Fruit fly (Drosophila melanogaster) whole organism, embryonic: ENCODE data around the gene CG7423.

Experiments
- Ada2b ChIP-seq: fragments of 200-800 bp; sonication (Bioruptor generic); IDR thresholded peaks from 2 replicates; pipeline ENCODE4 v1.3.6; 2022; ENCODE audit warnings: missing biosample characterization, missing genetic modification characterization
- Antp ChIP-seq: fragments of 200-800 bp; sonication (Bioruptor generic); optimal IDR thresholded peaks from 3 replicates; lab custom pipeline; 2016; ENCODE audit warnings: missing biosample characterization, missing genetic modification characterization
- Asciz ChIP-seq: fragments of 200-800 bp; sonication (Bioruptor generic); optimal IDR thresholded peaks from 2 replicates; lab custom pipeline; 2017; ENCODE audit warnings: missing biosample characterization, mild to moderate bottlenecking, missing genetic modification characterization, missing genetic modification reagents
- CG10959 ChIP-seq: fragments of 200-800 bp; sonication (Bioruptor generic); IDR thresholded peaks from 2 replicates; pipeline ENCODE4 v1.3.6; 2022; ENCODE audit warnings: missing biosample characterization, missing genetic modification characterization
- CG10979 ChIP-seq: fragments of 200-800 bp; sonication (Bioruptor generic); optimal IDR thresholded peaks from 2 replicates; lab custom pipeline; 2018; ENCODE audit warnings: missing biosample characterization, mild to moderate bottlenecking, missing genetic modification characterization, moderate library complexity
- CG12942 ChIP-seq: fragments of 200-800 bp; sonication (Bioruptor generic); optimal IDR thresholded peaks from 3 replicates; lab custom pipeline; 2016; ENCODE audit warnings: missing biosample characterization, missing genetic modification characterization
- CG13296 ChIP-seq: fragments of 200-800 bp; sonication (Bioruptor generic); optimal IDR thresholded peaks from 3 replicates; lab custom pipeline; 2018; ENCODE audit warnings: missing biosample characterization, mild to moderate bottlenecking, missing genetic modification characterization
- CG13624 ChIP-seq: fragments of 200-800 bp; sonication (Bioruptor generic); optimal IDR thresholded peaks from 2 replicates; lab custom pipeline; 2016; ENCODE audit warnings: missing biosample characterization, missing genetic modification characterization
- CG14050 ChIP-seq: fragments of 200-800 bp; sonication (Bioruptor generic); IDR thresholded peaks from 3 replicates; pipeline ENCODE4 v1.3.6; 2022; ENCODE audit warnings: missing biosample characterization, missing genetic modification characterization
- CG15601 ChIP-seq: fragments of 200-800 bp; sonication (Bioruptor generic); optimal IDR thresholded peaks from 3 replicates; lab custom pipeline; 2019; ENCODE audit warnings: missing biosample characterization, mild to moderate bottlenecking, missing genetic modification characterization, moderate library complexity
- CG15696 ChIP-seq: fragments of 200-800 bp; sonication (Bioruptor generic); optimal IDR thresholded peaks from 2 replicates; lab custom pipeline; 2019; ENCODE audit warnings: missing biosample characterization, mild to moderate bottlenecking, missing genetic modification characterization, moderate library complexity
- CG17361 ChIP-seq: fragments of 200-800 bp; sonication (Bioruptor generic); IDR thresholded peaks from 3 replicates; pipeline ENCODE4 v1.3.6; 2022; ENCODE audit warnings: missing biosample characterization, missing genetic modification characterization
- CG17829 ChIP-seq: fragments of 200-800 bp; optimal IDR thresholded peaks from 2 replicates; lab custom pipeline; 2019; ENCODE audit warnings: missing biosample characterization, mild to moderate bottlenecking, missing genetic modification characterization, moderate library complexity
- CG2889 ChIP-seq: fragments of 200-800 bp; sonication (Bioruptor generic); IDR thresholded peaks from 3 replicates; pipeline ENCODE4 v1.3.6; 2022; ENCODE audit warnings: missing biosample characterization, missing genetic modification characterization
- CG3065 ChIP-seq: fragments of 200-800 bp; sonication (Bioruptor generic); optimal IDR thresholded peaks from 2 replicates; lab custom pipeline; 2016; ENCODE audit warnings: missing biosample characterization, missing genetic modification characterization
- CG4360 ChIP-seq: fragments of 200-800 bp; sonication (Bioruptor generic); IDR thresholded peaks from 2 replicates; pipeline ENCODE4 v1.3.6; 2022; ENCODE audit warnings: missing biosample characterization, missing genetic modification characterization
- CG43689 ChIP-seq: fragments of 200-800 bp; sonication (Bioruptor generic); IDR thresholded peaks from 2 replicates; pipeline ENCODE4 v1.3.6; 2022; ENCODE audit warnings: missing biosample characterization, missing genetic modification characterization
- CG5180 ChIP-seq: fragments of 200-800 bp; sonication (Bioruptor generic); optimal IDR thresholded peaks from 3 replicates; lab custom pipeline; 2017; ENCODE audit warnings: missing biosample characterization, missing genetic modification characterization, mild to moderate bottlenecking, moderate library complexity, missing genetic modification reagents
- CG6765 ChIP-seq: fragments of 200-800 bp; sonication (Bioruptor generic); optimal IDR thresholded peaks from 3 replicates; lab custom pipeline; 2017; ENCODE audit warnings: missing biosample characterization, mild to moderate bottlenecking, missing genetic modification characterization
- CG7372 ChIP-seq: fragments of 200-800 bp; sonication (Bioruptor generic); IDR thresholded peaks from 2 replicates; pipeline ENCODE4 v1.3.6; 2022; ENCODE audit warnings: missing biosample characterization, missing genetic modification characterization
- CG7745 ChIP-seq: fragments of 200-800 bp; sonication (Bioruptor generic); optimal IDR thresholded peaks from 2 replicates; lab custom pipeline; 2018; ENCODE audit warnings: missing biosample characterization, mild to moderate bottlenecking, missing genetic modification characterization, moderate library complexity
- CG8478 ChIP-seq: fragments of >200 bp; optimal IDR thresholded peaks from 2 replicates; lab custom pipeline; 2018
- CkIIα-i1 ChIP-seq: fragments of 200-800 bp; sonication (Bioruptor generic); IDR thresholded peaks from 2 replicates; pipeline ENCODE4 v1.3.6; 2022; ENCODE audit warnings: missing biosample characterization, missing genetic modification characterization
- Dp ChIP-seq: fragments of 200-800 bp; sonication (Bioruptor generic); optimal IDR thresholded peaks from 2 replicates; lab custom pipeline; 2018; ENCODE audit warnings: missing biosample characterization, mild to moderate bottlenecking, missing genetic modification characterization, moderate library complexity
- Ets65A ChIP-seq: fragments of 200-800 bp; sonication (Bioruptor generic); peaks from one replicate; lab custom pipeline; 2016; ENCODE audit warnings: missing biosample characterization, missing genetic modification characterization
- Gug ChIP-seq: fragments of 200-800 bp; sonication (Bioruptor generic); IDR thresholded peaks from 4 replicates; pipeline ENCODE4 v1.3.6; 2022; ENCODE audit warnings: missing biosample characterization, missing genetic modification characterization
- H15 ChIP-seq: fragments of 200-800 bp; sonication (Bioruptor generic); IDR thresholded peaks from 3 replicates; pipeline ENCODE4 v1.3.6; 2022; ENCODE audit warnings: missing biosample characterization, missing genetic modification characterization
- HHEX ChIP-seq: fragments of 200-800 bp; sonication (Bioruptor generic); optimal IDR thresholded peaks from 3 replicates; lab custom pipeline; 2017; ENCODE audit warnings: missing biosample characterization, mild to moderate bottlenecking, missing genetic modification characterization, missing genetic modification reagents
- Hand ChIP-seq: fragments of 200-800 bp; sonication (Bioruptor generic); optimal IDR thresholded peaks from 2 replicates; lab custom pipeline; 2017; ENCODE audit warnings: mild to moderate bottlenecking, missing biosample characterization, missing genetic modification reagents, missing genetic modification characterization
- Oli ChIP-seq: fragments of 200-800 bp; sonication (Bioruptor generic); optimal IDR thresholded peaks from 2 replicates; lab custom pipeline; 2018; ENCODE audit warnings: missing biosample characterization, mild to moderate bottlenecking, missing genetic modification characterization, moderate library complexity
- Pdp1 ChIP-seq, 2 experiments: fragments of 200-800 bp; sonication (Bioruptor generic); optimal IDR thresholded peaks; 3 replicates each; lab custom pipeline; 2016; ENCODE audit warnings: missing biosample characterization in 2 of 2, missing genetic modification characterization in 2 of 2, mild to moderate bottlenecking in 1 of 2, moderate library complexity in 1 of 2
- Sin3A ChIP-seq: fragments of >200 bp; optimal IDR thresholded peaks from 2 replicates; lab custom pipeline; 2018
- Stat92E ChIP-seq, 3 experiments: fragments of >200 bp in 2 of 3; fragments of 200-800 bp in 1 of 3; sonication (Bioruptor generic) in 1 of 3; optimal IDR thresholded peaks; 2 replicates each; lab custom pipeline; 2017 to 2019; ENCODE audit warnings: missing biosample characterization in 3 of 3, missing genetic modification characterization in 3 of 3, mild to moderate bottlenecking in 1 of 3, moderate library complexity in 1 of 3
- Xbp1 ChIP-seq: fragments of 200-800 bp; sonication (Bioruptor generic); optimal IDR thresholded peaks from 3 replicates; lab custom pipeline; 2016; ENCODE audit warnings: missing biosample characterization, mild to moderate bottlenecking, missing genetic modification characterization
- YL-1 ChIP-seq: fragments of 200-800 bp; sonication (Bioruptor generic); optimal IDR thresholded peaks from 3 replicates; lab custom pipeline; 2017; ENCODE audit warnings: missing biosample characterization, mild to moderate bottlenecking, missing genetic modification characterization
- ab ChIP-seq: fragments of 200-800 bp; sonication (Bioruptor generic); optimal IDR thresholded peaks from 2 replicates; lab custom pipeline; 2016; ENCODE audit warnings: missing biosample characterization, missing genetic modification characterization
- bab2 ChIP-seq: fragments of 200-800 bp; sonication (Bioruptor generic); optimal IDR thresholded peaks from 2 replicates; lab custom pipeline; 2016; ENCODE audit warnings: missing biosample characterization, missing genetic modification characterization
- chinmo ChIP-seq: fragments of 200-800 bp; sonication (Bioruptor generic); IDR thresholded peaks from 4 replicates; pipeline ENCODE4 v1.3.6; 2022; ENCODE audit warnings: missing biosample characterization, missing genetic modification characterization; ENCODE audit not compliant: partially characterized antibody
- dan ChIP-seq: fragments of 200-800 bp; sonication (Bioruptor generic); IDR thresholded peaks from 2 replicates; pipeline ENCODE4 v1.3.6; 2022; ENCODE audit warnings: missing biosample characterization, missing genetic modification characterization
- dpn ChIP-seq, 2 experiments: fragments of 200-800 bp; sonication (Bioruptor generic); optimal IDR thresholded peaks; 3 replicates each; lab custom pipeline; 2016; ENCODE audit warnings: missing biosample characterization in 2 of 2, missing genetic modification characterization in 2 of 2
- esg ChIP-seq: fragments of 200-800 bp; sonication (Bioruptor generic); conservative IDR thresholded peaks from 2 replicates; pipeline ENCODE4 v1.3.6; 2022; ENCODE audit warnings: missing biosample characterization, missing genetic modification characterization
- ken ChIP-seq: fragments of 200-800 bp; sonication (Bioruptor generic); IDR thresholded peaks from 3 replicates; pipeline ENCODE4 v1.3.6; 2022; ENCODE audit warnings: missing biosample characterization, missing genetic modification characterization
- luna ChIP-seq: fragments of 200-800 bp; sonication (Bioruptor generic); optimal IDR thresholded peaks from 2 replicates; lab custom pipeline; 2016; ENCODE audit warnings: missing biosample characterization, missing genetic modification characterization
- repo ChIP-seq: fragments of 200-800 bp; sonication (Bioruptor generic); optimal IDR thresholded peaks from 2 replicates; lab custom pipeline; 2016; ENCODE audit warnings: missing biosample characterization, missing genetic modification characterization
- ssp ChIP-seq: fragments of 200-800 bp; sonication (Bioruptor generic); IDR thresholded peaks from 2 replicates; pipeline ENCODE4 v1.3.6; 2022; ENCODE audit warnings: missing biosample characterization, missing genetic modification characterization
- stc ChIP-seq: fragments of 200-800 bp; sonication (Bioruptor generic); IDR thresholded peaks from 2 replicates; pipeline ENCODE4 v1.3.6; 2022; ENCODE audit warnings: missing biosample characterization, missing genetic modification characterization
- unpg ChIP-seq: fragments of 200-800 bp; sonication (Bioruptor generic); optimal IDR thresholded peaks from 3 replicates; lab custom pipeline; 2018; ENCODE audit warnings: missing biosample characterization, mild to moderate bottlenecking, missing genetic modification characterization, moderate library complexity
- vnd ChIP-seq: fragments of 200-800 bp; sonication (Bioruptor generic); IDR thresholded peaks from 3 replicates; pipeline ENCODE4 v1.3.6; 2022; ENCODE audit warnings: missing biosample characterization, missing genetic modification characterization; ENCODE audit not compliant: partially characterized antibody
- zen ChIP-seq: fragments of 200-800 bp; sonication (Bioruptor generic); optimal IDR thresholded peaks from 3 replicates; lab custom pipeline; 2018; ENCODE audit warnings: missing biosample characterization, mild to moderate bottlenecking, missing genetic modification characterization, moderate library complexity
- zen2 ChIP-seq: fragments of 200-800 bp; sonication (Bioruptor generic); IDR thresholded peaks from 3 replicates; pipeline ENCODE4 v1.3.6; 2022; ENCODE audit warnings: missing biosample characterization, missing genetic modification characterization; ENCODE audit not compliant: partially characterized antibody

CG7423 gene

DNA sequence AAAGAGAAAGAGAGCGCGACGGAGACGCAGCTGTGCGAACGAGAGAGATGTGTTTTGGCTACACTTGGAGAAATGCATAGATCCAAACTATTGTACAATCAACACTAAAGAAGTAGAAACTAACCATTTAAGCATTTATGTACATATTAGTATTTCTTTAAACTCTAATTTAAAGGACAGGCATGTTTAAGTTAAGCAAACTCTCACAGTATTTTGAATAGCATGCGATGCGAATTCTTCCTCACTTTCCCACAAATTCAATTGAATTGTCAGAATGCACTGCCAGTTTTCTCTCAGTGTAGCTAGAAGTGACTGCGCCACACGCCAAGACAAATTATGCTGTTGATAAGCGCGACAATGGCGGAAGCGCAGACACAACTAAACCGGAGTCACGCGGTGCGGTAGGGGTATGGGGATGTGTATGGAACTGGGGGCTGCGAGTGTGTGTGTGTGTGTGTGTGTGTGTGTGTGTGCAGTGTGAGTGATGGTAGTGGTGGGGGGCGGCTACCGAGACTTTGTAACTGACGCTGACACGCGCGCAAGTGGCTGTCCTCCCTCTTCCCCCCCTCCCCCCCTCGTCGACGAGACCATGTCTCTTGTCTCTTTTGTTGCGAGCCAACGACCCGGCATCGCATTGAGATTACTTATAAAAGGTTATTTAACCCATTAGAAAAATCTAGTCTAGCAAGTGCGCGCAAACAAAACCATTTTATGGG lies 23.9 kb upstream of the CG7423 start (continued):
- TF ChIP-seq CG5180, result peak; percentile 8
- TF ChIP-seq zen2 (GFP tag; lab: Robert Waterston, UW), result no peak
- TF ChIP-seq CG2889, result no peak
- TF ChIP-seq Hand (GFP tag; lab: Kevin White, UChicago), result peak; percentile 5
- peak; percentile 4 to 14 for TF ChIP-seq dpn (GFP tag; optimal IDR thresholded peaks at IDR 0.05; lab: Kevin White, UChicago)
- no peak for TF ChIP-seq CG12942
- peak in 1 of 2 experiments; percentile 30 for TF ChIP-seq Pdp1 (GFP tag; optimal IDR thresholded peaks at IDR 0.05; lab: Kevin White, UChicago)
- TF ChIP-seq vnd (GFP tag; lab: Robert Waterston, UW), result no peak
- TF ChIP-seq Gug, result 0 out of 4 replicates have a peak, but pooled peaks have one; percentile 10
- peak; percentile 49 for TF ChIP-seq HHEX (GFP tag; lab: Kevin White, UChicago)
- TF ChIP-seq luna (GFP tag; lab: Kevin White, UChicago), result no peak
- no peak for TF ChIP-seq CG7745
- TF ChIP-seq YL-1 (GFP tag; lab: Kevin White, UChicago), result no peak
- no peak for TF ChIP-seq CG7372 (GFP tag; lab: Robert Waterston, UW)
- no peak for TF ChIP-seq CG15696 (tag; lab: Kevin White, UChicago)
- peak; percentile 32 for TF ChIP-seq CG13624
- TF ChIP-seq CG6765 (GFP tag; lab: Kevin White, UChicago), result no peak
- TF ChIP-seq CG10979 (tag; lab: Kevin White, UChicago), result peak; percentile 40
- no peak for TF ChIP-seq repo (GFP tag; lab: Kevin White, UChicago)
- TF ChIP-seq CG14050 (GFP tag; lab: Robert Waterston, UW), result no peak
- no peak for TF ChIP-seq stc (GFP tag; lab: Robert Waterston, UW)
- no peak for TF ChIP-seq ab (GFP tag; lab: Kevin White, UChicago)
- TF ChIP-seq zen (tag; lab: Kevin White, UChicago), result no peak
- no peak for TF ChIP-seq CG4360
- peak; percentile 59 for TF ChIP-seq Oli (tag; lab: Kevin White, UChicago)
- no peak for TF ChIP-seq CG15601 (tag; lab: Kevin White, UChicago)
- TF ChIP-seq CG43689 (GFP tag; lab: Robert Waterston, UW), result no peak
- no peak for TF ChIP-seq CkIIα-i1 (GFP tag; lab: Robert Waterston, UW)
- TF ChIP-seq ssp (GFP tag; lab: Robert Waterston, UW), result no peak
- TF ChIP-seq CG13296 (GFP tag; lab: Kevin White, UChicago), result peak; percentile 7
- TF ChIP-seq unpg (GFP tag; lab: Kevin White, UChicago), result peak; percentile 38
- peak; percentile 1 for TF ChIP-seq CG17829 (tag; lab: Kevin White, UChicago)
- TF ChIP-seq Ets65A, result peak; percentile 89
- no peak for TF ChIP-seq Sin3A
- TF ChIP-seq Dp (GFP tag; lab: Kevin White, UChicago), result no peak
- TF ChIP-seq Xbp1, result peak; percentile 37
- no peak for TF ChIP-seq CG3065 (GFP tag; lab: Kevin White, UChicago)
- no peak for TF ChIP-seq Stat92E (GFP tag; optimal IDR thresholded peaks at IDR 0.05; lab: Kevin White, UChicago)
- TF ChIP-seq CG8478 (lab: Kevin White, UChicago), result no peak
- no peak for TF ChIP-seq Asciz (GFP tag; lab: Kevin White, UChicago)
- TF ChIP-seq ken, result no peak
- TF ChIP-seq dan, result no peak
- TF ChIP-seq chinmo (GFP tag; lab: Robert Waterston, UW), result no peak
- peak; percentile 55 for TF ChIP-seq CG17361
- TF ChIP-seq Ada2b (GFP tag; lab: Robert Waterston, UW), result 0 out of 2 replicates have a peak, but pooled peaks have one; percentile 9
- no peak for TF ChIP-seq Antp (GFP tag; lab: Kevin White, UChicago)
- TF ChIP-seq bab2, result peak; percentile 25
- no peak for TF ChIP-seq H15 (GFP tag; lab: Robert Waterston, UW)
- no peak for TF ChIP-seq CG10959 (GFP tag; lab: Robert Waterston, UW)
- TF ChIP-seq esg (GFP tag; lab: Robert Waterston, UW), result peak; percentile 52
